Fruit fly (Drosophila melanogaster): Measurements from ENCODE around the gene Med.

Med gene

DNA sequence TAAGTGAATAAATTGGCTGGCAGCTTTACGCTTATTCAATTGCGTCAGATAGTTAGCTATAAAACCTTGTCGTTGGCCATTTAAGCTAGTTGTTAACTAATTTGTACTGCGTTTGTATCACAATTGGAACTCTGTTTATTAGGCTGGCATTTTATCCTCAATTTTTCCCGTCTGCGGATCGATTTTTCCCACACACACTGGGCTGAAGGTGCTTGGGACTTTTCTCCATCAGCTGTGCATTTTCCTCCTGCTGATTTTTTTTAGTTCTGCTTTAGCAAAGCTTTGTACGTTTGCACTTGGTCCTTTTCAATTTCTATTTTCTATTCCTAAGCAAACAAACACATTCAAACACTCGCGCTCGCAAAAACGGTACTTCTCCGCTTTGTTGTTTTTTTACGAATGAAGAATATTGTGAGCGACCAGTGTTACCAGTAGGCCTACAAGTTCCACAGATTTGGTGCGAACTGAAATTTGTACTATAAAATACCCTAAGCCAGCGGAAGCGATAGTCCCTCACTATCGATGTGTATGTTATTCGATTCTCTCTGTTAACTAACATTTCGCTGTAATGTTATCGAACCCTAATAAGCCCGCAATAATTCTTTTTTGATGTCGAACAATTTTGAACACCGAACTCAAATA, 1.3 kb upstream of the Med start (continued):
- TF ChIP-seq CG18011 (GFP tag; optimal IDR thresholded peaks at IDR 0.05) (no peak), sc (optimal IDR thresholded peaks at IDR 0.05) (no peak), sc (GFP tag; optimal IDR thresholded peaks at IDR 0.05) (no peak), Dp (GFP tag; optimal IDR thresholded peaks at IDR 0.05) (peak; percentile 76), CG2202 (tag; optimal IDR thresholded peaks at IDR 0.05) (peak; percentile 14), kah (GFP tag; optimal IDR thresholded peaks at IDR 0.05) (peak; percentile 25), CG12155 (GFP tag; optimal IDR thresholded peaks at IDR 0.05) (peak; percentile 18), Meics (GFP tag; optimal IDR thresholded peaks at IDR 0.05) (peak; percentile 3), bigmax (GFP tag; optimal IDR thresholded peaks at IDR 0.05) (peak; percentile 52), jigr1 (GFP tag; IDR thresholded peaks at IDR 0.05) (no peak), Gug (GFP tag; IDR thresholded peaks at IDR 0.05) (0 out of 4 replicates have a peak, but pooled peaks have one; percentile 6), salm (tag; optimal IDR thresholded peaks at IDR 0.05) (peak; percentile 17), CG7745 (tag; optimal IDR thresholded peaks at IDR 0.05) (peak; percentile 22), Hmr (GFP tag; optimal IDR thresholded peaks at IDR 0.05) (peak; percentile 73), caup (GFP tag; optimal IDR thresholded peaks at IDR 0.05; ENCODE audit: severe bottlenecking) (peak; percentile 72), ftz-f1 (GFP tag; optimal IDR thresholded peaks at IDR 0.05) (peak; percentile 18), Six4 (GFP tag; optimal IDR thresholded peaks at IDR 0.05) (no peak), CG2875 (GFP tag; optimal IDR thresholded peaks at IDR 0.05) (no peak), Mes4 (GFP tag; optimal IDR thresholded peaks at IDR 0.05) (peak; percentile 17), CG3281 (GFP tag; optimal IDR thresholded peaks at IDR 0.05) (peak; percentile 22), CG10209 (GFP tag; optimal IDR thresholded peaks at IDR 0.05) (peak; percentile 31), fd102C (GFP tag; optimal IDR thresholded peaks at IDR 0.05) (no peak), CG14710 (tag; optimal IDR thresholded peaks at IDR 0.05) (peak; percentile 75), Deaf1 (tag; optimal IDR thresholded peaks at IDR 0.05) (peak; percentile 29), twi (tag; optimal IDR thresholded peaks at IDR 0.05) (peak; percentile 7), CG15269 (tag; optimal IDR thresholded peaks at IDR 0.05) (peak; percentile 50), sug (tag; optimal IDR thresholded peaks at IDR 0.05) (peak; percentile 41), stwl (tag; optimal IDR thresholded peaks at IDR 0.05) (peak; percentile 72), D19A (tag; optimal IDR thresholded peaks at IDR 0.05) (peak; percentile 38), Sin3A (optimal IDR thresholded peaks at IDR 0.05) (peak; percentile 23), D (optimal IDR thresholded peaks at IDR 0.05) (peak; percentile 29), D (GFP tag; optimal IDR thresholded peaks at IDR 0.05) (no peak), CTCF (GFP tag; optimal IDR thresholded peaks at IDR 0.05) (peak; percentile 53), dmrt99B (tag; optimal IDR thresholded peaks at IDR 0.05) (peak; percentile 7), CG8290 (GFP tag; optimal IDR thresholded peaks at IDR 0.05) (no peak), CG8290 (tag; optimal IDR thresholded peaks at IDR 0.05) (peak in 1 of 2 experiments; percentile 75), prd (optimal IDR thresholded peaks at IDR 0.05) (no peak), prd (GFP tag; IDR thresholded peaks at IDR 0.05) (no peak), CG11696 (GFP tag; IDR thresholded peaks at IDR 0.05) (no peak), NC2α (GFP tag; optimal IDR thresholded peaks at IDR 0.05) (no peak), Camta (GFP tag; optimal IDR thresholded peaks at IDR 0.05) (peak; percentile 4), chinmo (GFP tag; IDR thresholded peaks at IDR 0.05; ENCODE audit: partially characterized antibody) (no peak), kay (GFP tag; optimal IDR thresholded peaks at IDR 0.05) (no peak), crp (GFP tag; optimal IDR thresholded peaks at IDR 0.05) (peak in 1 of 2 experiments; percentile 26), mirr (GFP tag; optimal IDR thresholded peaks at IDR 0.05) (peak; percentile 70), sens (GFP tag) (peak; percentile 41), BtbVII (GFP tag; optimal IDR thresholded peaks at IDR 0.05) (no peak), CG4617 (GFP tag; optimal IDR thresholded peaks at IDR 0.05; ENCODE audit: borderline replicate concordance) (peak; percentile 20), pzg (GFP tag; optimal IDR thresholded peaks at IDR 0.05) (peak; percentile 98), bsh (GFP tag; optimal IDR thresholded peaks at IDR 0.05) (peak in 1 of 2 experiments; percentile 18), CG12659 (GFP tag; optimal IDR thresholded peaks at IDR 0.05) (peak; percentile 75)
